Fruit fly (Drosophila melanogaster) whole organism, embryonic: Measurements from ENCODE around the gene Cyp4d14.

Experiments
- Atf3 ChIP-seq: fragments of 200-800 bp; sonication (Bioruptor generic); optimal IDR thresholded peaks from 3 replicates; lab custom pipeline; 2016; ENCODE audit warnings: missing biosample characterization, missing genetic modification characterization
- Bdp1 ChIP-seq: fragments of 200-800 bp; sonication (Bioruptor generic); optimal IDR thresholded peaks from 3 replicates; lab custom pipeline; 2016; ENCODE audit warnings: missing biosample characterization, missing genetic modification characterization
- BtbVII ChIP-seq: fragments of 200-800 bp; sonication (Bioruptor generic); optimal IDR thresholded peaks from 3 replicates; lab custom pipeline; 2017; ENCODE audit warnings: missing biosample characterization, mild to moderate bottlenecking, missing genetic modification characterization
- CG10321 ChIP-seq: fragments of 200-800 bp; sonication (Bioruptor generic); IDR thresholded peaks from 2 replicates; pipeline ENCODE4 v1.3.6; 2022; ENCODE audit warnings: missing biosample characterization, missing genetic modification characterization
- CG12155 ChIP-seq: fragments of 200-800 bp; sonication (Bioruptor generic); optimal IDR thresholded peaks from 3 replicates; lab custom pipeline; 2016; ENCODE audit warnings: missing biosample characterization, missing genetic modification characterization
- CG13775 ChIP-seq: fragments of 200-800 bp; sonication (Bioruptor generic); optimal IDR thresholded peaks from 3 replicates; lab custom pipeline; 2017; ENCODE audit warnings: missing biosample characterization, mild to moderate bottlenecking, missing genetic modification characterization
- CG15696 ChIP-seq: fragments of 200-800 bp; sonication (Bioruptor generic); optimal IDR thresholded peaks from 2 replicates; lab custom pipeline; 2019; ENCODE audit warnings: missing biosample characterization, mild to moderate bottlenecking, missing genetic modification characterization, moderate library complexity
- CG1832 ChIP-seq: fragments of 200-800 bp; sonication (Bioruptor generic); optimal IDR thresholded peaks from 2 replicates; lab custom pipeline; 2017; ENCODE audit warnings: missing biosample characterization, mild to moderate bottlenecking, missing genetic modification characterization, inconsistent platforms
- CG18599 ChIP-seq: fragments of 200-800 bp; sonication (Bioruptor generic); optimal IDR thresholded peaks from 3 replicates; lab custom pipeline; 2017; ENCODE audit warnings: missing biosample characterization, missing genetic modification characterization, mild to moderate bottlenecking, moderate library complexity, missing genetic modification reagents
- CG31224 ChIP-seq: fragments of 200-800 bp; sonication (Bioruptor generic); IDR thresholded peaks from 2 replicates; pipeline ENCODE4 v1.3.6; 2022; ENCODE audit warnings: missing biosample characterization, missing genetic modification characterization
- CG3281 ChIP-seq: fragments of 200-800 bp; sonication (Bioruptor generic); optimal IDR thresholded peaks from 3 replicates; lab custom pipeline; 2017; ENCODE audit warnings: missing biosample characterization, mild to moderate bottlenecking, missing genetic modification characterization
- CG33213 ChIP-seq: fragments of 200-800 bp; sonication (Bioruptor generic); optimal IDR thresholded peaks from 3 replicates; lab custom pipeline; 2016; ENCODE audit warnings: missing biosample characterization, missing genetic modification characterization
- CG3407 ChIP-seq: fragments of 200-800 bp; sonication (Bioruptor generic); optimal IDR thresholded peaks from 2 replicates; lab custom pipeline; 2018; ENCODE audit warnings: missing biosample characterization, mild to moderate bottlenecking, missing genetic modification characterization
- CG6813 ChIP-seq: fragments of 200-800 bp; sonication (Bioruptor generic); optimal IDR thresholded peaks from 2 replicates; lab custom pipeline; 2017; ENCODE audit warnings: missing biosample characterization, missing genetic modification characterization, mild to moderate bottlenecking, moderate library complexity, missing genetic modification reagents
- CG7357 ChIP-seq: fragments of 200-800 bp; sonication (Bioruptor generic); IDR thresholded peaks from 3 replicates; pipeline ENCODE4 v1.3.6; 2022; ENCODE audit warnings: missing biosample characterization, missing genetic modification characterization
- CG7556 ChIP-seq: fragments of 200-800 bp; sonication (Bioruptor generic); optimal IDR thresholded peaks from 2 replicates; lab custom pipeline; 2017; ENCODE audit warnings: missing biosample characterization, mild to moderate bottlenecking, missing genetic modification characterization
- CG7839 ChIP-seq: fragments of 200-800 bp; sonication (Bioruptor generic); optimal IDR thresholded peaks from 3 replicates; lab custom pipeline; 2018; ENCODE audit warnings: missing biosample characterization, mild to moderate bottlenecking, missing genetic modification characterization, moderate library complexity
- CG8944 ChIP-seq: fragments of 200-800 bp; sonication (Bioruptor generic); optimal IDR thresholded peaks from 3 replicates; lab custom pipeline; 2016; ENCODE audit warnings: missing biosample characterization, missing genetic modification characterization
- CkIIα-i1 ChIP-seq: fragments of 200-800 bp; sonication (Bioruptor generic); IDR thresholded peaks from 2 replicates; pipeline ENCODE4 v1.3.6; 2022; ENCODE audit warnings: missing biosample characterization, missing genetic modification characterization
- Dek ChIP-seq: fragments of 200-800 bp; sonication (Bioruptor generic); optimal IDR thresholded peaks from 3 replicates; lab custom pipeline; 2019; ENCODE audit warnings: missing biosample characterization, mild to moderate bottlenecking, missing genetic modification characterization, moderate library complexity
- Doc3 ChIP-seq: fragments of 200-800 bp; sonication (Bioruptor generic); IDR thresholded peaks from 3 replicates; pipeline ENCODE4 v1.3.6; 2022; ENCODE audit warnings: missing biosample characterization, missing genetic modification characterization; ENCODE audit not compliant: partially characterized antibody
- Eip74EF ChIP-seq, 2 experiments: fragments of 200-800 bp in 1 of 2; fragments of >200 bp in 1 of 2; sonication (Bioruptor generic) in 1 of 2; optimal IDR thresholded peaks; 2 replicates each; lab custom pipeline; 2017 to 2019; ENCODE audit warnings: missing biosample characterization in 2 of 2, missing genetic modification characterization in 2 of 2, mild to moderate bottlenecking in 1 of 2, moderate library complexity in 1 of 2
- GATAe ChIP-seq: fragments of 200-800 bp; sonication (Bioruptor generic); conservative IDR thresholded peaks from 2 replicates; pipeline ENCODE4 v1.3.6; 2022; ENCODE audit warnings: missing biosample characterization, missing genetic modification characterization
- Hsf ChIP-seq: fragments of 200-800 bp; sonication (Bioruptor generic); optimal IDR thresholded peaks from 3 replicates; lab custom pipeline; 2016; ENCODE audit warnings: missing biosample characterization, missing genetic modification characterization
- Max ChIP-seq: fragments of 200-800 bp; sonication (Bioruptor generic); optimal IDR thresholded peaks from 2 replicates; lab custom pipeline; 2016; ENCODE audit warnings: missing biosample characterization, mild to moderate bottlenecking, missing genetic modification characterization
- Nf-YA ChIP-seq: fragments of 200-800 bp; sonication (Bioruptor generic); IDR thresholded peaks from 2 replicates; pipeline ENCODE4 v1.3.6; 2022; ENCODE audit warnings: missing biosample characterization, missing genetic modification characterization
- Nf-YC ChIP-seq: fragments of 200-800 bp; optimal IDR thresholded peaks from 3 replicates; lab custom pipeline; 2019; ENCODE audit warnings: missing biosample characterization, mild to moderate bottlenecking, missing genetic modification characterization, moderate library complexity
- Poxn ChIP-seq: fragments of 200-800 bp; sonication (Bioruptor generic); IDR thresholded peaks from 2 replicates; pipeline ENCODE4 v1.3.6; 2022; ENCODE audit warnings: missing biosample characterization, missing genetic modification characterization
- Ptx1 ChIP-seq: fragments of 200-800 bp; sonication (Bioruptor generic); IDR thresholded peaks from 2 replicates; pipeline ENCODE4 v1.3.6; 2022; ENCODE audit warnings: missing biosample characterization, missing genetic modification characterization
- Side ChIP-seq: fragments of 200-800 bp; sonication (Bioruptor generic); optimal IDR thresholded peaks from 2 replicates; lab custom pipeline; 2016; ENCODE audit warnings: missing biosample characterization, missing genetic modification characterization
- Tbp ChIP-seq: fragments of >200 bp; optimal IDR thresholded peaks from 2 replicates; lab custom pipeline; 2018; ENCODE audit warnings: missing biosample characterization, missing genetic modification characterization
- YL-1 ChIP-seq: fragments of 200-800 bp; sonication (Bioruptor generic); optimal IDR thresholded peaks from 3 replicates; lab custom pipeline; 2017; ENCODE audit warnings: missing biosample characterization, mild to moderate bottlenecking, missing genetic modification characterization
- al ChIP-seq: fragments of 200-800 bp; sonication (Bioruptor generic); IDR thresholded peaks from 2 replicates; pipeline ENCODE4 v1.3.6; 2022; ENCODE audit warnings: missing biosample characterization, missing genetic modification characterization
- ash1 ChIP-seq: fragments of 200-800 bp; sonication (Bioruptor generic); optimal IDR thresholded peaks from 2 replicates; lab custom pipeline; 2018; ENCODE audit warnings: missing biosample characterization, mild to moderate bottlenecking, missing genetic modification characterization
- bowl ChIP-seq: fragments of 200-800 bp; sonication (Bioruptor generic); IDR thresholded peaks from 2 replicates; pipeline ENCODE4 v1.3.6; 2022; ENCODE audit warnings: missing biosample characterization, missing genetic modification characterization
- chinmo ChIP-seq: fragments of 200-800 bp; sonication (Bioruptor generic); IDR thresholded peaks from 4 replicates; pipeline ENCODE4 v1.3.6; 2022; ENCODE audit warnings: missing biosample characterization, missing genetic modification characterization; ENCODE audit not compliant: partially characterized antibody
- crc ChIP-seq: fragments of 200-800 bp; sonication (Bioruptor generic); optimal IDR thresholded peaks from 2 replicates; lab custom pipeline; 2016; ENCODE audit warnings: missing biosample characterization, missing genetic modification characterization
- emc ChIP-seq: fragments of 200-800 bp; sonication (Bioruptor generic); optimal IDR thresholded peaks from 2 replicates; lab custom pipeline; 2016; ENCODE audit warnings: missing biosample characterization, missing genetic modification characterization
- ewg ChIP-seq: fragments of 200-800 bp; sonication (Bioruptor generic); optimal IDR thresholded peaks from 3 replicates; lab custom pipeline; 2017; ENCODE audit warnings: mild to moderate bottlenecking, missing biosample characterization, missing genetic modification reagents, missing genetic modification characterization
- fd64A ChIP-seq: fragments of 200-800 bp; sonication (Bioruptor generic); optimal IDR thresholded peaks from 3 replicates; lab custom pipeline; 2018; ENCODE audit warnings: missing biosample characterization, mild to moderate bottlenecking, missing genetic modification characterization
- gem ChIP-seq: fragments of 200-800 bp; sonication (Bioruptor generic); optimal IDR thresholded peaks from 2 replicates; lab custom pipeline; 2019; ENCODE audit warnings: missing biosample characterization, mild to moderate bottlenecking, missing genetic modification characterization, moderate library complexity
- grau ChIP-seq: fragments of 200-800 bp; optimal IDR thresholded peaks from 3 replicates; lab custom pipeline; 2019; ENCODE audit warnings: missing biosample characterization, mild to moderate bottlenecking, missing genetic modification characterization, moderate library complexity
- h ChIP-seq: fragments of >200 bp; optimal IDR thresholded peaks from 2 replicates; lab custom pipeline; 2017
- pnt ChIP-seq: fragments of 200-800 bp; sonication (Bioruptor generic); optimal IDR thresholded peaks from 3 replicates; lab custom pipeline; 2016; ENCODE audit warnings: missing biosample characterization, missing genetic modification characterization
- run ChIP-seq: fragments of 200-800 bp; sonication (Bioruptor generic); optimal IDR thresholded peaks from 3 replicates; lab custom pipeline; 2018; ENCODE audit warnings: missing biosample characterization, mild to moderate bottlenecking, missing genetic modification characterization
- sc ChIP-seq, 3 experiments: fragments of >200 bp in 2 of 3; fragments of 200-800 bp in 1 of 3; sonication (Bioruptor generic) in 1 of 3; optimal IDR thresholded peaks; 2 replicates in 2 of 3; 3 replicates in 1 of 3; lab custom pipeline; 2017; ENCODE audit warnings: mild to moderate bottlenecking in 1 of 3, missing biosample characterization in 1 of 3, missing genetic modification characterization in 1 of 3, missing genetic modification reagents in 1 of 3
- scrt ChIP-seq: fragments of 200-800 bp; sonication (Bioruptor generic); optimal IDR thresholded peaks from 2 replicates; lab custom pipeline; 2018; ENCODE audit warnings: missing biosample characterization, mild to moderate bottlenecking, missing genetic modification characterization, moderate library complexity
- shn ChIP-seq: fragments of 200-800 bp; sonication (Bioruptor generic); optimal IDR thresholded peaks from 3 replicates; lab custom pipeline; 2016; ENCODE audit warnings: missing biosample characterization, missing genetic modification characterization
- sima ChIP-seq: fragments of 200-800 bp; sonication (Bioruptor generic); optimal IDR thresholded peaks from 2 replicates; lab custom pipeline; 2016; ENCODE audit warnings: missing biosample characterization, missing genetic modification characterization
- toy ChIP-seq: fragments of 200-800 bp; sonication (Bioruptor generic); IDR thresholded peaks from 2 replicates; pipeline ENCODE4 v1.3.6; 2022; ENCODE audit warnings: missing biosample characterization, missing genetic modification characterization
- tx ChIP-seq: fragments of 200-800 bp; sonication (Bioruptor generic); optimal IDR thresholded peaks from 2 replicates; lab custom pipeline; 2016; ENCODE audit warnings: missing biosample characterization, missing genetic modification characterization
- unc-4 ChIP-seq: fragments of 200-800 bp; sonication (Bioruptor generic); IDR thresholded peaks from 2 replicates; pipeline ENCODE4 v1.3.6; 2022; ENCODE audit warnings: missing biosample characterization, missing genetic modification characterization; ENCODE audit not compliant: partially characterized antibody

Cyp4d14 gene

dm6 chrX:2138417-2138816 is 36.7 kb downstream of the Cyp4d14 start (continued):
- no peak for TF ChIP-seq chinmo (GFP tag; lab: Robert Waterston, UW)
- TF ChIP-seq CG12155 (GFP tag; lab: Kevin White, UChicago) = no peak
- no peak for TF ChIP-seq CG7556 (GFP tag; lab: Kevin White, UChicago)
- TF ChIP-seq Eip74EF (GFP tag; optimal IDR thresholded peaks at IDR 0.05; lab: Kevin White, UChicago) = no peak
- TF ChIP-seq pnt (GFP tag; lab: Kevin White, UChicago) = no peak
- TF ChIP-seq CG3281 (GFP tag; lab: Kevin White, UChicago) = no peak
- TF ChIP-seq CG31224 = no peak
- no peak for TF ChIP-seq grau (tag; lab: Kevin White, UChicago)
- no peak for TF ChIP-seq Bdp1
- peak; percentile 79 for TF ChIP-seq ewg
- no peak for TF ChIP-seq Atf3 (GFP tag; lab: Kevin White, UChicago)
- TF ChIP-seq CkIIα-i1 = no peak
- TF ChIP-seq CG6813 (GFP tag; lab: Kevin White, UChicago) = no peak
- TF ChIP-seq h (lab: Kevin White, UChicago) = no peak
- no peak for TF ChIP-seq emc
- no peak for TF ChIP-seq GATAe
- peak; percentile 75 for TF ChIP-seq scrt
- no peak for TF ChIP-seq CG8944
- no peak for TF ChIP-seq al (GFP tag; lab: Robert Waterston, UW)
- TF ChIP-seq CG15696 (tag; lab: Kevin White, UChicago) = no peak
- peak; percentile 51 for TF ChIP-seq CG10321 (GFP tag; lab: Robert Waterston, UW)
- no peak for TF ChIP-seq CG13775 (GFP tag; lab: Kevin White, UChicago)
- TF ChIP-seq Poxn (GFP tag; lab: Robert Waterston, UW) = no peak
- no peak for TF ChIP-seq Tbp (GFP tag; lab: Kevin White, UChicago)
- no peak for TF ChIP-seq CG3407 (GFP tag; lab: Kevin White, UChicago)
- no peak for TF ChIP-seq CG33213 (GFP tag; lab: Kevin White, UChicago)
- TF ChIP-seq fd64A = no peak
- no peak for TF ChIP-seq Side (GFP tag; lab: Kevin White, UChicago)
- TF ChIP-seq CG7357 (GFP tag; lab: Robert Waterston, UW) = no peak
- TF ChIP-seq Dek (tag; lab: Kevin White, UChicago) = no peak
- TF ChIP-seq tx (GFP tag; lab: Kevin White, UChicago) = no peak
- no peak for TF ChIP-seq Doc3 (GFP tag; lab: Robert Waterston, UW)
- TF ChIP-seq run (tag; lab: Kevin White, UChicago) = no peak
- no peak for TF ChIP-seq Nf-YA (GFP tag; lab: Robert Waterston, UW)
- no peak for TF ChIP-seq CG7839 (tag; lab: Kevin White, UChicago)
- no peak for TF ChIP-seq YL-1 (GFP tag; lab: Kevin White, UChicago)
- TF ChIP-seq Nf-YC (tag; lab: Kevin White, UChicago) = peak; percentile 80
- TF ChIP-seq CG1832 = peak; percentile 78
- TF ChIP-seq BtbVII (GFP tag; lab: Kevin White, UChicago) = no peak
- TF ChIP-seq unc-4 = no peak
- no peak for TF ChIP-seq toy
- TF ChIP-seq sc (optimal IDR thresholded peaks at IDR 0.05; lab: Kevin White, UChicago) = no peak
- TF ChIP-seq sc (GFP tag; optimal IDR thresholded peaks at IDR 0.05; lab: Kevin White, UChicago) = no peak
- no peak for TF ChIP-seq shn (GFP tag; lab: Kevin White, UChicago)
- TF ChIP-seq Ptx1 = no peak
- TF ChIP-seq ash1 (GFP tag; lab: Kevin White, UChicago) = peak; percentile 3
- TF ChIP-seq bowl (GFP tag; lab: Robert Waterston, UW) = no peak
- no peak for TF ChIP-seq sima (GFP tag; lab: Kevin White, UChicago)
- no peak for TF ChIP-seq Hsf (GFP tag; lab: Kevin White, UChicago)
- peak; percentile 13 for TF ChIP-seq CG18599 (GFP tag; lab: Kevin White, UChicago)
- no peak for TF ChIP-seq gem (tag; lab: Kevin White, UChicago)
- no peak for TF ChIP-seq Max (GFP tag; lab: Kevin White, UChicago)
- no peak for TF ChIP-seq crc (GFP tag; lab: Kevin White, UChicago)
